Worm (Caenorhabditis elegans): ENCODE data around the gene fbxa-89.

- TF ChIP-seq ceh-13 (GFP tag; optimal IDR thresholded peaks at IDR 0.05): no peak
- TF ChIP-seq tra-4 (tag; optimal IDR thresholded peaks at IDR 0.05): no peak
- no peak for TF ChIP-seq tbx-11 (GFP tag; IDR thresholded peaks at IDR 0.05)
- no peak for TF ChIP-seq ama-1 (optimal IDR thresholded peaks at IDR 0.05)
- no peak for TF ChIP-seq scrt-1 (GFP tag; IDR thresholded peaks at IDR 0.05)
- no peak for TF ChIP-seq aly-1 (tag; optimal IDR thresholded peaks at IDR 0.05)
- no peak for TF ChIP-seq pes-1 (GFP tag; IDR thresholded peaks at IDR 0.05)
- TF ChIP-seq hmg-4 (GFP tag; optimal IDR thresholded peaks at IDR 0.05): no peak
- TF ChIP-seq ceh-36 (tag; optimal IDR thresholded peaks at IDR 0.05): no peak
Observed at ce11 chrIII:12227935-12228334, 8.0 kb upstream of the fbxa-89 start.

All from whole organism, early embryonic.